Fruit fly (Drosophila melanogaster): Measurements from ENCODE around the gene HIPP1.
A peak's percentile ranks its signal among the peaks of the same experiment; 100 is the strongest.

Gene HIPP1

DNA sequence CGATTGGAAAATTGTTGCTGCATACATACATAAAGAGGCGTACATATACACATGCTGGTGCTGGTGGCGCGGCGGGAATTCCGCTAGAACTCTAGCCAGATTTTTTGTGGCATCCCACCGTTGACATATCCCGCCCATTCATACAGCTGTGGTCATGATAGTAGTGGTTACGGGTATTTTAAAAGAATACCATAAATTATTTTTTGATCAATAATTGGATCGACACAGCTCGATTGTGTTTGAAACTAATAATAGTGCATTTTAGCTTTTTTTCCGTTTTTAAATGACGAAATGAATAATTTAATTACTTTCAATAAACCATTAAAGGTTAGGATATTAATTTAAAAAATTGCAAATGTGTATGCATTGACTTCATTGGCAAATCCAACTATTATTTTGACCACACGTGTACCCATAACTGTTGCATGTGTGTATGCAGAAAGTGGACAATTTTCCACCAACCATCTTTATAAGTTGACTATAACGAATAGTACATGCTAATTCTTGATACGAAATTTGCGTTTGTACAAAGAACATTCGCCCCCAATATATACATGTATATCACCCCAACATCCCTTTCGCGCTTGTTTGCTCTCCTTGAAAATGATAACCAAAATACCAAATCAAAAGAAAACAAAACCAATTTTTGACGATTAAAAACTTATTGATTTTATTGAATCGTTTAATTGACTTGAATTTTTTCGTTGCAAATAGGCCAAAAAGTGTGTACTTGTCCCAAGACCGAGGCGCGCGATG lies 37.4 kb upstream of the HIPP1 start:
- TF ChIP-seq Hr83 (GFP tag; optimal IDR thresholded peaks at IDR 0.05; ENCODE audit: poor library complexity, severe bottlenecking) (peak; percentile 31), lola (GFP tag; optimal IDR thresholded peaks at IDR 0.05) (no peak), Jra (GFP tag; optimal IDR thresholded peaks at IDR 0.05) (peak; percentile 55), Sp1 (GFP tag; optimal IDR thresholded peaks at IDR 0.05) (peak; percentile 46), Vsx2 (GFP tag; optimal IDR thresholded peaks at IDR 0.05; ENCODE audit: partially characterized antibody) (no peak), Dfd (GFP tag; optimal IDR thresholded peaks at IDR 0.05) (no peak), fru (GFP tag; optimal IDR thresholded peaks at IDR 0.05) (peak; percentile 80), ey (GFP tag; optimal IDR thresholded peaks at IDR 0.05) (peak; percentile 71), Abd-B (GFP tag; optimal IDR thresholded peaks at IDR 0.05) (no peak), woc (GFP tag; optimal IDR thresholded peaks at IDR 0.05) (peak; percentile 67), br (GFP tag; optimal IDR thresholded peaks at IDR 0.05) (peak; percentile 72), dl (GFP tag; optimal IDR thresholded peaks at IDR 0.05; ENCODE audit: insufficient read depth in 1 of 2, partially characterized antibody in 2 of 2) (no peak), CrebA (GFP tag; optimal IDR thresholded peaks at IDR 0.05; ENCODE audit: borderline replicate concordance) (no peak), sage (GFP tag; optimal IDR thresholded peaks at IDR 0.05) (peak; percentile 65), h (GFP tag; optimal IDR thresholded peaks at IDR 0.05) (peak; percentile 75), psq (GFP tag; optimal IDR thresholded peaks at IDR 0.05) (peak; percentile 53), Hr78 (GFP tag; optimal IDR thresholded peaks at IDR 0.05) (no peak), Dif (GFP tag; optimal IDR thresholded peaks at IDR 0.05; ENCODE audit: partially characterized antibody) (no peak), dmrt93B (GFP tag; optimal IDR thresholded peaks at IDR 0.05) (peak; percentile 41), rgr (GFP tag; optimal IDR thresholded peaks at IDR 0.05) (peak; percentile 78), sv (GFP tag; optimal IDR thresholded peaks at IDR 0.05) (peak; percentile 55), CG32264 (GFP tag; optimal IDR thresholded peaks at IDR 0.05) (no peak), HLH106 (tag; optimal IDR thresholded peaks at IDR 0.05) (peak; percentile 68), foxo (GFP tag; optimal IDR thresholded peaks at IDR 0.05) (peak in 1 of 2 experiments; percentile 80), OdsH (GFP tag; optimal IDR thresholded peaks at IDR 0.05) (peak; percentile 78), Hnf4 (GFP tag; optimal IDR thresholded peaks at IDR 0.05) (peak; percentile 73), Myc (optimal IDR thresholded peaks at IDR 0.05) (peak; percentile 76), pan (optimal IDR thresholded peaks at IDR 0.05) (no peak), usp (GFP tag; optimal IDR thresholded peaks at IDR 0.05) (no peak), tai (GFP tag; optimal IDR thresholded peaks at IDR 0.05) (no peak), Rel (GFP tag; optimal IDR thresholded peaks at IDR 0.05) (no peak), Rel (tag; optimal IDR thresholded peaks at IDR 0.05) (no peak)

DNA sequence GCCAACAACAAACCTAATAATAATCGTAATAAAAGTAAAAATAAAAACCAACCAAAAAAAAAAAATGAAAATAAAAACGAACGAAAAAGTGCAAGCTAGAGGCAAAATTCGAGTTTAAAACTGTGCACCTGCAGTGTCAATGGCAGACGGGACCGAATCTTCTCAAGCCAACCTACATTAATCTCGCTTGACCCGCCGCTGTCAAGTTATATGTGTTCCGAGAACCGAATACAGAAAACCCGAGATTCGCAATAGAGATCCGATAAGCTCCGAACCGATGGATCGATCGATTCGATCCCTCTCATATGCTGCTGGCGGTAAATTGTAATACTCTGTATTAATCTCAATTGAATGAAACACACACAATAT lies 36.8 kb upstream of the HIPP1 start:
- TF ChIP-seq OdsH (GFP tag; optimal IDR thresholded peaks at IDR 0.05) (no peak), psq (GFP tag; optimal IDR thresholded peaks at IDR 0.05) (no peak), N (GFP tag; optimal IDR thresholded peaks at IDR 0.05) (no peak), tai (GFP tag; optimal IDR thresholded peaks at IDR 0.05) (no peak), CG9705 (GFP tag; optimal IDR thresholded peaks at IDR 0.05) (no peak), HLH106 (tag; optimal IDR thresholded peaks at IDR 0.05) (no peak), CrebA (GFP tag; optimal IDR thresholded peaks at IDR 0.05; ENCODE audit: borderline replicate concordance) (no peak), pan (optimal IDR thresholded peaks at IDR 0.05) (no peak), h (GFP tag; optimal IDR thresholded peaks at IDR 0.05) (no peak), Hr83 (GFP tag; optimal IDR thresholded peaks at IDR 0.05; ENCODE audit: poor library complexity, severe bottlenecking) (no peak), Jra (GFP tag; optimal IDR thresholded peaks at IDR 0.05) (no peak), brk (GFP tag; optimal IDR thresholded peaks at IDR 0.05) (no peak), jim (GFP tag; optimal IDR thresholded peaks at IDR 0.05) (no peak), dsf (GFP tag; optimal IDR thresholded peaks at IDR 0.05; ENCODE audit: borderline replicate concordance) (no peak), woc (GFP tag; optimal IDR thresholded peaks at IDR 0.05) (no peak), Dif (GFP tag; optimal IDR thresholded peaks at IDR 0.05; ENCODE audit: partially characterized antibody) (no peak), GATAd (GFP tag; optimal IDR thresholded peaks at IDR 0.05) (no peak), Hnf4 (GFP tag; optimal IDR thresholded peaks at IDR 0.05) (no peak), Sp1 (GFP tag; optimal IDR thresholded peaks at IDR 0.05) (no peak)
